Fruit fly (Drosophila melanogaster) whole organism, embryonic: Measurements from ENCODE around the gene ftz-f1.

Experiments used
- CG10147 ChIP-seq: fragments of 200-800 bp; sonication (Bioruptor generic); optimal IDR thresholded peaks from 2 replicates; lab custom pipeline; 2019; ENCODE audit warnings: missing biosample characterization, mild to moderate bottlenecking, missing genetic modification characterization, moderate library complexity
- CG10267 ChIP-seq: fragments of 200-800 bp; sonication (Bioruptor generic); optimal IDR thresholded peaks from 2 replicates; lab custom pipeline; 2018; ENCODE audit warnings: missing biosample characterization, mild to moderate bottlenecking, missing genetic modification characterization, moderate library complexity
- CG11247 ChIP-seq: fragments of 200-800 bp; sonication (Bioruptor generic); IDR thresholded peaks from 2 replicates; pipeline ENCODE4 v1.3.6; 2022; ENCODE audit warnings: missing biosample characterization, missing genetic modification characterization
- CG11456 ChIP-seq: fragments of 200-800 bp; sonication (Bioruptor generic); IDR thresholded peaks from 3 replicates; pipeline ENCODE4 v1.3.6; 2022; ENCODE audit warnings: missing biosample characterization, missing genetic modification characterization
- CG12769 ChIP-seq: fragments of 200-800 bp; sonication (Bioruptor generic); optimal IDR thresholded peaks from 2 replicates; lab custom pipeline; 2019; ENCODE audit warnings: missing biosample characterization, mild to moderate bottlenecking, missing genetic modification characterization, moderate library complexity
- CG12942 ChIP-seq: fragments of 200-800 bp; sonication (Bioruptor generic); optimal IDR thresholded peaks from 3 replicates; lab custom pipeline; 2016; ENCODE audit warnings: missing biosample characterization, missing genetic modification characterization
- CG13287 ChIP-seq: fragments of 200-800 bp; sonication (Bioruptor generic); IDR thresholded peaks from 2 replicates; pipeline ENCODE4 v1.3.6; 2022; ENCODE audit warnings: missing biosample characterization, missing genetic modification characterization; ENCODE audit not compliant: partially characterized antibody
- CG13624 ChIP-seq: fragments of 200-800 bp; sonication (Bioruptor generic); optimal IDR thresholded peaks from 2 replicates; lab custom pipeline; 2016; ENCODE audit warnings: missing biosample characterization, missing genetic modification characterization
- CG14965 ChIP-seq: fragments of 200-800 bp; sonication (Bioruptor generic); optimal IDR thresholded peaks from 2 replicates; lab custom pipeline; 2016; ENCODE audit warnings: missing biosample characterization, missing genetic modification characterization, borderline replicate concordance
- CG15479 ChIP-seq: fragments of 200-800 bp; sonication (Bioruptor generic); optimal IDR thresholded peaks from 3 replicates; lab custom pipeline; 2019; ENCODE audit warnings: missing biosample characterization, mild to moderate bottlenecking, missing genetic modification characterization, moderate library complexity
- CG17359 ChIP-seq: fragments of 200-800 bp; sonication (Bioruptor generic); optimal IDR thresholded peaks from 3 replicates; lab custom pipeline; 2018; ENCODE audit warnings: missing biosample characterization, mild to moderate bottlenecking, missing genetic modification characterization, moderate library complexity
- CG17568 ChIP-seq: fragments of 200-800 bp; sonication (Bioruptor generic); optimal IDR thresholded peaks from 2 replicates; lab custom pipeline; 2018; ENCODE audit warnings: missing biosample characterization, mild to moderate bottlenecking, missing genetic modification characterization, moderate library complexity
- CG1792 ChIP-seq: fragments of 200-800 bp; sonication (Bioruptor generic); optimal IDR thresholded peaks from 2 replicates; lab custom pipeline; 2016; ENCODE audit warnings: missing biosample characterization, missing genetic modification characterization
- CG2129 ChIP-seq: fragments of 200-800 bp; sonication (Bioruptor generic); IDR thresholded peaks from 2 replicates; pipeline ENCODE4 v1.3.6; 2022; ENCODE audit warnings: missing biosample characterization, missing genetic modification characterization; ENCODE audit not compliant: partially characterized antibody
- CG32772 ChIP-seq: fragments of 200-800 bp; sonication (Bioruptor generic); IDR thresholded peaks from 2 replicates; pipeline ENCODE4 v1.3.6; 2022; ENCODE audit warnings: missing biosample characterization, missing genetic modification characterization
- CG4282 ChIP-seq: fragments of 200-800 bp; sonication (Bioruptor generic); optimal IDR thresholded peaks from 2 replicates; lab custom pipeline; 2016; ENCODE audit warnings: missing biosample characterization, missing genetic modification characterization
- CG4360 ChIP-seq: fragments of 200-800 bp; sonication (Bioruptor generic); IDR thresholded peaks from 2 replicates; pipeline ENCODE4 v1.3.6; 2022; ENCODE audit warnings: missing biosample characterization, missing genetic modification characterization
- CG4707 ChIP-seq: fragments of 200-800 bp; sonication (Bioruptor generic); optimal IDR thresholded peaks from 2 replicates; lab custom pipeline; 2018; ENCODE audit warnings: missing biosample characterization, mild to moderate bottlenecking, missing genetic modification characterization, moderate library complexity
- CG5180 ChIP-seq: fragments of 200-800 bp; sonication (Bioruptor generic); optimal IDR thresholded peaks from 3 replicates; lab custom pipeline; 2017; ENCODE audit warnings: missing biosample characterization, missing genetic modification characterization, mild to moderate bottlenecking, moderate library complexity, missing genetic modification reagents
- CG6654 ChIP-seq: fragments of 200-800 bp; sonication (Bioruptor generic); optimal IDR thresholded peaks from 2 replicates; lab custom pipeline; 2017; ENCODE audit warnings: missing biosample characterization, mild to moderate bottlenecking, missing genetic modification characterization
- CG6813 ChIP-seq: fragments of 200-800 bp; sonication (Bioruptor generic); optimal IDR thresholded peaks from 2 replicates; lab custom pipeline; 2017; ENCODE audit warnings: missing biosample characterization, missing genetic modification characterization, mild to moderate bottlenecking, moderate library complexity, missing genetic modification reagents
- CG6854 ChIP-seq: fragments of 200-800 bp; sonication (Bioruptor generic); optimal IDR thresholded peaks from 3 replicates; lab custom pipeline; 2017; ENCODE audit warnings: missing biosample characterization, mild to moderate bottlenecking, missing genetic modification characterization
- CG7556 ChIP-seq: fragments of 200-800 bp; sonication (Bioruptor generic); optimal IDR thresholded peaks from 2 replicates; lab custom pipeline; 2017; ENCODE audit warnings: missing biosample characterization, mild to moderate bottlenecking, missing genetic modification characterization
- CG7839 ChIP-seq: fragments of 200-800 bp; sonication (Bioruptor generic); optimal IDR thresholded peaks from 3 replicates; lab custom pipeline; 2018; ENCODE audit warnings: missing biosample characterization, mild to moderate bottlenecking, missing genetic modification characterization, moderate library complexity
- CG9437 ChIP-seq: fragments of 200-800 bp; sonication (Bioruptor generic); optimal IDR thresholded peaks from 2 replicates; lab custom pipeline; 2018; ENCODE audit warnings: missing biosample characterization, mild to moderate bottlenecking, missing genetic modification characterization
- CG9876 ChIP-seq: fragments of 200-800 bp; sonication (Bioruptor generic); optimal IDR thresholded peaks from 2 replicates; lab custom pipeline; 2016; ENCODE audit warnings: missing biosample characterization, missing genetic modification characterization
- CTCF ChIP-seq: fragments of 200-800 bp; sonication (Bioruptor generic); optimal IDR thresholded peaks from 2 replicates; lab custom pipeline; 2017; ENCODE audit warnings: missing biosample characterization, mild to moderate bottlenecking, missing genetic modification characterization, moderate library complexity
- Chrac-16 ChIP-seq: fragments of 200-800 bp; sonication (Bioruptor generic); optimal IDR thresholded peaks from 3 replicates; lab custom pipeline; 2016; ENCODE audit warnings: missing biosample characterization, missing genetic modification characterization
- Dip3 ChIP-seq: fragments of 200-800 bp; sonication (Bioruptor generic); optimal IDR thresholded peaks from 3 replicates; lab custom pipeline; 2016; ENCODE audit warnings: missing biosample characterization, missing genetic modification characterization
- Doc3 ChIP-seq: fragments of 200-800 bp; sonication (Bioruptor generic); IDR thresholded peaks from 3 replicates; pipeline ENCODE4 v1.3.6; 2022; ENCODE audit warnings: missing biosample characterization, missing genetic modification characterization; ENCODE audit not compliant: partially characterized antibody
- Dref ChIP-seq: fragments of 200-800 bp; sonication (Bioruptor generic); IDR thresholded peaks from 2 replicates; pipeline ENCODE4 v1.3.6; 2022; ENCODE audit warnings: missing biosample characterization, missing genetic modification characterization
- Hmr ChIP-seq: fragments of 200-800 bp; sonication (Bioruptor generic); optimal IDR thresholded peaks from 3 replicates; lab custom pipeline; 2017; ENCODE audit warnings: mild to moderate bottlenecking, missing biosample characterization, missing genetic modification reagents, missing genetic modification characterization
- Hr3 ChIP-seq: fragments of 200-800 bp; sonication (Bioruptor generic); optimal IDR thresholded peaks from 3 replicates; lab custom pipeline; 2016; ENCODE audit warnings: missing biosample characterization, missing genetic modification characterization
- Lhr ChIP-seq: fragments of 200-800 bp; sonication (Bioruptor generic); optimal IDR thresholded peaks from 3 replicates; lab custom pipeline; 2017; ENCODE audit warnings: mild to moderate bottlenecking, missing biosample characterization, missing genetic modification reagents, missing genetic modification characterization
- Opbp ChIP-seq: fragments of 200-800 bp; sonication (Bioruptor generic); IDR thresholded peaks from 3 replicates; pipeline ENCODE4 v1.3.6; 2022; ENCODE audit warnings: missing biosample characterization, missing genetic modification characterization; ENCODE audit not compliant: partially characterized antibody
- Poxn ChIP-seq: fragments of 200-800 bp; sonication (Bioruptor generic); IDR thresholded peaks from 2 replicates; pipeline ENCODE4 v1.3.6; 2022; ENCODE audit warnings: missing biosample characterization, missing genetic modification characterization
- abd-A ChIP-seq: fragments of 200-800 bp; sonication (Bioruptor generic); optimal IDR thresholded peaks from 3 replicates; lab custom pipeline; 2019; ENCODE audit warnings: missing biosample characterization, mild to moderate bottlenecking, missing genetic modification characterization, moderate library complexity
- amos ChIP-seq: fragments of 200-800 bp; sonication (Bioruptor generic); IDR thresholded peaks from 2 replicates; pipeline ENCODE4 v1.3.6; 2022; ENCODE audit warnings: missing biosample characterization, missing genetic modification characterization; ENCODE audit not compliant: partially characterized antibody
- btn ChIP-seq: fragments of 200-800 bp; sonication (Bioruptor generic); optimal IDR thresholded peaks from 2 replicates; lab custom pipeline; 2016; ENCODE audit warnings: missing biosample characterization, missing genetic modification characterization
- cas ChIP-seq: fragments of 200-800 bp; sonication (Bioruptor generic); IDR thresholded peaks from 2 replicates; pipeline ENCODE4 v1.3.6; 2022; ENCODE audit warnings: missing biosample characterization, missing genetic modification characterization
- grn ChIP-seq: fragments of 200-800 bp; sonication (Bioruptor generic); optimal IDR thresholded peaks from 3 replicates; lab custom pipeline; 2017; ENCODE audit warnings: missing biosample characterization, missing genetic modification characterization
- gro ChIP-seq: fragments of 200-800 bp; sonication (Bioruptor generic); optimal IDR thresholded peaks from 2 replicates; lab custom pipeline; 2016; ENCODE audit warnings: missing biosample characterization, missing genetic modification characterization
- gt ChIP-seq: fragments of 200-800 bp; sonication (Bioruptor generic); IDR thresholded peaks from 2 replicates; pipeline ENCODE4 v1.3.6; 2022; ENCODE audit warnings: missing biosample characterization, missing genetic modification characterization
- h ChIP-seq: fragments of >200 bp; optimal IDR thresholded peaks from 2 replicates; lab custom pipeline; 2017
- lmd ChIP-seq: fragments of 200-800 bp; sonication (Bioruptor generic); IDR thresholded peaks from 2 replicates; pipeline ENCODE4 v1.3.6; 2022; ENCODE audit warnings: missing biosample characterization, missing genetic modification characterization
- onecut ChIP-seq: fragments of 200-800 bp; sonication (Bioruptor generic); IDR thresholded peaks from 2 replicates; pipeline ENCODE4 v1.3.6; 2022; ENCODE audit warnings: missing biosample characterization, missing genetic modification characterization
- pita ChIP-seq: fragments of 200-800 bp; sonication (Bioruptor generic); optimal IDR thresholded peaks from 2 replicates; lab custom pipeline; 2017; ENCODE audit warnings: missing biosample characterization, mild to moderate bottlenecking, missing genetic modification characterization
- salm ChIP-seq: fragments of 200-800 bp; sonication (Bioruptor generic); optimal IDR thresholded peaks from 2 replicates; lab custom pipeline; 2018; ENCODE audit warnings: missing biosample characterization, mild to moderate bottlenecking, missing genetic modification characterization
- schlank ChIP-seq: fragments of 200-800 bp; sonication (Bioruptor generic); optimal IDR thresholded peaks from 2 replicates; lab custom pipeline; 2018; ENCODE audit warnings: missing biosample characterization, mild to moderate bottlenecking, missing genetic modification characterization
- usp ChIP-seq: fragments of >200 bp; optimal IDR thresholded peaks from 2 replicates; lab custom pipeline; 2017; ENCODE audit warnings: missing biosample characterization, missing genetic modification characterization
- zfh1 ChIP-seq: fragments of 200-800 bp; sonication (Bioruptor generic); IDR thresholded peaks from 3 replicates; pipeline ENCODE4 v1.3.6; 2022; ENCODE audit warnings: missing biosample characterization, missing genetic modification characterization

Gene ftz-f1

dm6 chr3L:18756293-18756887 is 44.7 kb downstream of the ftz-f1 start (continued):
- peak; percentile 60 for TF ChIP-seq CG32772
- no peak for TF ChIP-seq amos
- no peak for TF ChIP-seq Poxn
- no peak for TF ChIP-seq CG4707 (GFP tag; lab: Kevin White, UChicago)
- peak; percentile 40 for TF ChIP-seq CG10267 (tag; lab: Kevin White, UChicago)
- TF ChIP-seq h, result no peak
- TF ChIP-seq CG10147 (GFP tag; lab: Kevin White, UChicago), result peak; percentile 41
- TF ChIP-seq CG6813 (GFP tag; lab: Kevin White, UChicago), result no peak
- TF ChIP-seq btn (GFP tag; lab: Kevin White, UChicago), result no peak
- no peak for TF ChIP-seq grn (GFP tag; lab: Kevin White, UChicago)
- TF ChIP-seq CG5180, result peak; percentile 55
- peak; percentile 77 for TF ChIP-seq CG17359 (tag; lab: Kevin White, UChicago)
- no peak for TF ChIP-seq gt (GFP tag; lab: Robert Waterston, UW)
- TF ChIP-seq onecut (GFP tag; lab: Robert Waterston, UW), result no peak
- TF ChIP-seq Opbp (GFP tag; lab: Robert Waterston, UW), result no peak
- TF ChIP-seq Hr3 (GFP tag; lab: Kevin White, UChicago), result no peak
- peak; percentile 10 for TF ChIP-seq Lhr (GFP tag; lab: Kevin White, UChicago)
- no peak for TF ChIP-seq cas (GFP tag; lab: Robert Waterston, UW)
- TF ChIP-seq CG17568 (GFP tag; lab: Kevin White, UChicago), result no peak
- TF ChIP-seq CG6654 (GFP tag; lab: Kevin White, UChicago), result peak; percentile 0
- no peak for TF ChIP-seq Dref (GFP tag; lab: Robert Waterston, UW)
- TF ChIP-seq CG6854 (GFP tag; lab: Kevin White, UChicago), result no peak
- TF ChIP-seq CG7556 (GFP tag; lab: Kevin White, UChicago), result peak; percentile 46
- TF ChIP-seq CG11456 (GFP tag; lab: Robert Waterston, UW), result no peak
- peak; percentile 55 for TF ChIP-seq CG9437 (GFP tag; lab: Kevin White, UChicago)
- TF ChIP-seq abd-A (tag; lab: Kevin White, UChicago), result no peak
- no peak for TF ChIP-seq CG12769 (tag; lab: Kevin White, UChicago)
- no peak; the same call in none of the 2 replicates for TF ChIP-seq lmd
- TF ChIP-seq gro (GFP tag; lab: Kevin White, UChicago), result no peak
- TF ChIP-seq CG2129 (GFP tag; lab: Robert Waterston, UW), result no peak
- no peak for TF ChIP-seq CG13287 (GFP tag; lab: Robert Waterston, UW)
- no peak for TF ChIP-seq usp (GFP tag; lab: Kevin White, UChicago)
- no peak for TF ChIP-seq CG15479
- no peak for TF ChIP-seq CG4282 (GFP tag; lab: Kevin White, UChicago)
- TF ChIP-seq CG14965 (GFP tag; lab: Kevin White, UChicago), result no peak
- TF ChIP-seq Dip3 (GFP tag; lab: Kevin White, UChicago), result no peak
- no peak for TF ChIP-seq Doc3 (GFP tag; lab: Robert Waterston, UW)
- TF ChIP-seq Chrac-16 (GFP tag; lab: Kevin White, UChicago), result no peak
- TF ChIP-seq CG7839 (tag; lab: Kevin White, UChicago), result peak; percentile 60
- TF ChIP-seq CG11247 (GFP tag; lab: Robert Waterston, UW), result no peak
- TF ChIP-seq CG1792 (GFP tag; lab: Kevin White, UChicago), result no peak
- peak; percentile 57 for TF ChIP-seq CG13624 (GFP tag; lab: Kevin White, UChicago)
- TF ChIP-seq zfh1 (GFP tag; lab: Robert Waterston, UW), result peak; percentile 24; the same call in 1 of the 3 replicates
- TF ChIP-seq CTCF (GFP tag; lab: Kevin White, UChicago), result peak; percentile 5
- TF ChIP-seq CG9876, result no peak
- peak; percentile 10 for TF ChIP-seq salm (tag; lab: Kevin White, UChicago)
- peak; percentile 17 for TF ChIP-seq Hmr (GFP tag; lab: Kevin White, UChicago)
- no peak for TF ChIP-seq pita
- TF ChIP-seq CG4360 (GFP tag; lab: Robert Waterston, UW), result no peak
- TF ChIP-seq CG12942 (GFP tag; lab: Kevin White, UChicago), result no peak
- no peak for TF ChIP-seq schlank
